Fruit fly (Drosophila melanogaster): Measurements from ENCODE around the gene gcm2.

gcm2 gene

dm6 chr2L:9633811-9634436, 25.6 kb downstream of the gcm2 start, which contains the start of gene Apoltp (continued):
- TF ChIP-seq CG16863 (GFP tag; optimal IDR thresholded peaks at IDR 0.05) (no peak), PHDP (tag; optimal IDR thresholded peaks at IDR 0.05) (peak; percentile 63), jigr1 (GFP tag; IDR thresholded peaks at IDR 0.05) (no peak), Poxn (GFP tag; IDR thresholded peaks at IDR 0.05) (no peak), CG1233 (GFP tag; optimal IDR thresholded peaks at IDR 0.05) (peak; percentile 27), CG7745 (tag; optimal IDR thresholded peaks at IDR 0.05) (no peak), Ssrp (tag; optimal IDR thresholded peaks at IDR 0.05) (peak; percentile 46), sug (tag; optimal IDR thresholded peaks at IDR 0.05) (peak; percentile 63), CG12391 (tag; optimal IDR thresholded peaks at IDR 0.05) (peak; percentile 67), CG3847 (GFP tag; IDR thresholded peaks at IDR 0.05) (peak; percentile 77), CG10209 (GFP tag; optimal IDR thresholded peaks at IDR 0.05) (peak; percentile 70), CG31365 (tag; optimal IDR thresholded peaks at IDR 0.05) (peak; percentile 6), bcd (GFP tag; optimal IDR thresholded peaks at IDR 0.05) (peak; percentile 74), NK7.1 (GFP tag; optimal IDR thresholded peaks at IDR 0.05) (peak; percentile 21), CG13624 (GFP tag; optimal IDR thresholded peaks at IDR 0.05) (no peak), CG6683 (GFP tag; optimal IDR thresholded peaks at IDR 0.05) (no peak), vnd (GFP tag; IDR thresholded peaks at IDR 0.05; ENCODE audit: partially characterized antibody) (no peak), ssp (GFP tag; IDR thresholded peaks at IDR 0.05) (peak; percentile 52), org-1 (GFP tag; optimal IDR thresholded peaks at IDR 0.05) (peak; percentile 63), CG6689 (GFP tag; IDR thresholded peaks at IDR 0.05) (peak; percentile 64), Pdp1 (GFP tag; optimal IDR thresholded peaks at IDR 0.05) (peak in 1 of 2 experiments; percentile 30), CG6765 (GFP tag; optimal IDR thresholded peaks at IDR 0.05) (peak; percentile 69), Rx (GFP tag; IDR thresholded peaks at IDR 0.05) (no peak), CG12299 (tag; optimal IDR thresholded peaks at IDR 0.05) (no peak), CG32772 (GFP tag; IDR thresholded peaks at IDR 0.05) (peak; percentile 75), ERR (GFP tag; optimal IDR thresholded peaks at IDR 0.05) (no peak), oc (tag; optimal IDR thresholded peaks at IDR 0.05) (peak; percentile 16), her (GFP tag; optimal IDR thresholded peaks at IDR 0.05) (no peak), CG13775 (GFP tag; optimal IDR thresholded peaks at IDR 0.05) (peak; percentile 45), CG31224 (GFP tag; IDR thresholded peaks at IDR 0.05) (peak; percentile 58), ab (GFP tag; optimal IDR thresholded peaks at IDR 0.05) (no peak), tio (GFP tag; optimal IDR thresholded peaks at IDR 0.05) (peak; percentile 1), Stat92E (GFP tag; optimal IDR thresholded peaks at IDR 0.05) (no peak), CG4730 (GFP tag; IDR thresholded peaks at IDR 0.05) (peak; percentile 58), Max (GFP tag; optimal IDR thresholded peaks at IDR 0.05) (peak; percentile 66), Ptx1 (GFP tag; IDR thresholded peaks at IDR 0.05) (peak; percentile 82), Gsc (GFP tag; IDR thresholded peaks at IDR 0.05) (peak; percentile 48; the same call in 1 of the 2 replicates), abd-A (tag; optimal IDR thresholded peaks at IDR 0.05) (no peak), CG11398 (GFP tag; optimal IDR thresholded peaks at IDR 0.05) (no peak), CG13123 (GFP tag; optimal IDR thresholded peaks at IDR 0.05) (no peak), bsh (GFP tag; optimal IDR thresholded peaks at IDR 0.05) (peak in 1 of 2 experiments; percentile 58), jing (GFP tag; optimal IDR thresholded peaks at IDR 0.05) (no peak), kni (GFP tag; optimal IDR thresholded peaks at IDR 0.05) (no peak), dimm (GFP tag; IDR thresholded peaks at IDR 0.05) (no peak), Hr3 (GFP tag; optimal IDR thresholded peaks at IDR 0.05) (peak; percentile 37), Sin3A (optimal IDR thresholded peaks at IDR 0.05) (no peak), CG6254 (GFP tag; optimal IDR thresholded peaks at IDR 0.05) (peak; percentile 52), sqz (GFP tag; optimal IDR thresholded peaks at IDR 0.05) (no peak), Dip2 (GFP tag; IDR thresholded peaks at IDR 0.05) (no peak), NC2β (GFP tag; optimal IDR thresholded peaks at IDR 0.05) (no peak)

All from whole organism, embryonic.